Fruit fly (Drosophila melanogaster): Measurements from ENCODE around the gene NHP2.

Gene NHP2

dm6 chr3L:14761837-14762785, 39.9 kb downstream of the NHP2 start, which contains the start of the genes Tsen34 and Mgat4a (continued):
- TF ChIP-seq CG16813 (GFP tag; IDR thresholded peaks at IDR 0.05; ENCODE audit: partially characterized antibody), result peak; percentile 50; the same call in 2 of the 3 replicates
- TF ChIP-seq NfI (GFP tag; optimal IDR thresholded peaks at IDR 0.05), result no peak

dm6 chr3L:14760949-14761348, 41.0 kb downstream of the NHP2 start, which contains the start of gene Trl:
TSS of gene Trl (minus strand) at chr3L:14761049.
- TF ChIP-seq CG6765 (GFP tag; optimal IDR thresholded peaks at IDR 0.05) (no peak), Hsf (GFP tag; optimal IDR thresholded peaks at IDR 0.05) (no peak), BEAF-32 (GFP tag; optimal IDR thresholded peaks at IDR 0.05) (no peak), CG11085 (GFP tag; IDR thresholded peaks at IDR 0.05) (no peak), CG11696 (GFP tag; IDR thresholded peaks at IDR 0.05) (no peak), peb (GFP tag; IDR thresholded peaks at IDR 0.05) (no peak), gt (GFP tag; IDR thresholded peaks at IDR 0.05) (no peak), ATbp (GFP tag; optimal IDR thresholded peaks at IDR 0.05) (no peak), CG2712 (tag; optimal IDR thresholded peaks at IDR 0.05) (no peak), D19B (GFP tag; optimal IDR thresholded peaks at IDR 0.05) (no peak), da (GFP tag; optimal IDR thresholded peaks at IDR 0.05) (no peak), CG32532 (GFP tag; IDR thresholded peaks at IDR 0.05) (no peak), bab2 (GFP tag; optimal IDR thresholded peaks at IDR 0.05) (no peak), CG31388 (GFP tag; optimal IDR thresholded peaks at IDR 0.05) (no peak), pnt (GFP tag; optimal IDR thresholded peaks at IDR 0.05) (no peak), tup (GFP tag; optimal IDR thresholded peaks at IDR 0.05) (no peak), CG17802 (tag; optimal IDR thresholded peaks at IDR 0.05) (no peak), CG7745 (tag; optimal IDR thresholded peaks at IDR 0.05) (no peak), CG4707 (GFP tag; optimal IDR thresholded peaks at IDR 0.05) (no peak)

- TF ChIP-seq CG17612 (GFP tag; IDR thresholded peaks at IDR 0.05) (no peak), unpg (GFP tag; optimal IDR thresholded peaks at IDR 0.05) (peak; percentile 81), hth (optimal IDR thresholded peaks at IDR 0.05) (no peak), CG17361 (GFP tag; IDR thresholded peaks at IDR 0.05) (peak; percentile 52; the same call in 1 of the 3 replicates), CG8089 (GFP tag; optimal IDR thresholded peaks at IDR 0.05) (peak; percentile 34), Fer1 (GFP tag; optimal IDR thresholded peaks at IDR 0.05) (peak; percentile 68), sug (tag; optimal IDR thresholded peaks at IDR 0.05) (no peak), CG13296 (GFP tag; optimal IDR thresholded peaks at IDR 0.05) (no peak), Sin3A (optimal IDR thresholded peaks at IDR 0.05) (no peak), CG4404 (GFP tag; IDR thresholded peaks at IDR 0.05) (no peak), CG12236 (GFP tag; optimal IDR thresholded peaks at IDR 0.05) (peak; percentile 22), CG30403 (GFP tag; optimal IDR thresholded peaks at IDR 0.05) (peak; percentile 79), CG2120 (GFP tag; optimal IDR thresholded peaks at IDR 0.05) (peak; percentile 83), CHES-1-like (GFP tag; optimal IDR thresholded peaks at IDR 0.05) (peak; percentile 36), CG7556 (GFP tag; optimal IDR thresholded peaks at IDR 0.05) (peak; percentile 47), knrl (GFP tag; IDR thresholded peaks at IDR 0.05; ENCODE audit: partially characterized antibody) (no peak), CrebB (tag; optimal IDR thresholded peaks at IDR 0.05) (no peak), Mes4 (GFP tag; optimal IDR thresholded peaks at IDR 0.05) (peak; percentile 41), CG7786 (GFP tag; optimal IDR thresholded peaks at IDR 0.05) (peak; percentile 70), Lpt (GFP tag; optimal IDR thresholded peaks at IDR 0.05) (no peak), CG8281 (tag; optimal IDR thresholded peaks at IDR 0.05) (peak; percentile 23), sqz (GFP tag; optimal IDR thresholded peaks at IDR 0.05) (peak; percentile 97), CG6254 (GFP tag; optimal IDR thresholded peaks at IDR 0.05) (peak; percentile 56), CG31441 (GFP tag; IDR thresholded peaks at IDR 0.05) (peak; percentile 71; the same call in 1 of the 2 replicates), Sry-δ (GFP tag; optimal IDR thresholded peaks at IDR 0.05) (peak; percentile 0), CG30431 (GFP tag; optimal IDR thresholded peaks at IDR 0.05) (peak; percentile 65)
Measured at dm6 chr3L:14759984-14760626, 41.9 kb downstream of the NHP2 start.

Data from whole organism, embryonic.